Worm (Caenorhabditis elegans): ENCODE measurements around the gene clc-2.

Gene clc-2

ce11 chrX:7474968-7475433 lies 43.7 kb downstream of the clc-2 start, which contains the start of gene coh-1 (continued):
- TF ChIP-seq pqm-1 (tag; optimal IDR thresholded peaks at IDR 0.05) (no peak), fkh-8 (tag; optimal IDR thresholded peaks at IDR 0.05) (peak; percentile 59), nhr-11 (tag; optimal IDR thresholded peaks at IDR 0.05) (no peak), sox-4 (tag; optimal IDR thresholded peaks at IDR 0.05) (no peak), isw-1 (GFP tag; IDR thresholded peaks at IDR 0.05) (0 out of 2 replicates have a peak, but pooled peaks have one; percentile 7), vab-15 (tag; optimal IDR thresholded peaks at IDR 0.05) (no peak)

ce11 chrX:7478476-7478875 lies 47.2 kb downstream of the clc-2 start:
- TF ChIP-seq unc-130 (tag; optimal IDR thresholded peaks at IDR 0.05): no peak
- TF ChIP-seq lin-14 (GFP tag; optimal IDR thresholded peaks at IDR 0.05): peak; percentile 89
- no peak for TF ChIP-seq unc-30 (tag; optimal IDR thresholded peaks at IDR 0.05)
- peak in 1 of 2 experiments; percentile 15 for TF ChIP-seq lsy-2 (tag; optimal IDR thresholded peaks at IDR 0.05)
- peak in 1 of 2 experiments; percentile 18 for TF ChIP-seq lin-35 (GFP tag; optimal IDR thresholded peaks at IDR 0.05)
- TF ChIP-seq rnt-1 (tag; optimal IDR thresholded peaks at IDR 0.05): peak; percentile 0
- TF ChIP-seq xbp-1 (tag; optimal IDR thresholded peaks at IDR 0.05): peak; percentile 21
- TF ChIP-seq nhr-85 (tag): peak; percentile 21
- TF ChIP-seq zag-1 (tag; optimal IDR thresholded peaks at IDR 0.05): no peak
- TF ChIP-seq aha-1 (tag; optimal IDR thresholded peaks at IDR 0.05): no peak
- peak in 1 of 3 experiments; percentile 16 for TF ChIP-seq ceh-82 (tag; optimal IDR thresholded peaks at IDR 0.05)
- TF ChIP-seq pax-3 (tag; optimal IDR thresholded peaks at IDR 0.05): peak; percentile 42
- TF ChIP-seq hlh-17 (GFP tag; optimal IDR thresholded peaks at IDR 0.05; ENCODE audit: borderline replicate concordance): no peak
- peak; percentile 21 for TF ChIP-seq F16B12.6 (tag; optimal IDR thresholded peaks at IDR 0.05)
- peak; percentile 8 for TF ChIP-seq snu-23 (GFP tag; optimal IDR thresholded peaks at IDR 0.05)
- no peak for TF ChIP-seq efl-1 (optimal IDR thresholded peaks at IDR 0.05)
- peak in 1 of 2 experiments; percentile 79 for TF ChIP-seq efl-1 (GFP tag; optimal IDR thresholded peaks at IDR 0.05 in 1 of 2)
- peak in 1 of 2 experiments; percentile 9 for TF ChIP-seq mdl-1 (tag; optimal IDR thresholded peaks at IDR 0.05)
- peak; percentile 15 for TF ChIP-seq mep-1 (tag; optimal IDR thresholded peaks at IDR 0.05)
- peak; percentile 14 for TF ChIP-seq fkh-8 (tag; optimal IDR thresholded peaks at IDR 0.05)
- peak; percentile 11 for TF ChIP-seq nhr-47 (tag; optimal IDR thresholded peaks at IDR 0.05)

ce11 chrX:7478948-7479347 lies 47.7 kb downstream of the clc-2 start, which contains the start of gene mek-1:
TSS of gene mek-1 (plus strand) at chrX:7479248.
- no peak for TF ChIP-seq unc-30 (tag; optimal IDR thresholded peaks at IDR 0.05)
- no peak for TF ChIP-seq irx-1 (tag; optimal IDR thresholded peaks at IDR 0.05)
- no peak for TF ChIP-seq ama-1 (optimal IDR thresholded peaks at IDR 0.05)
- no peak for TF ChIP-seq ets-5 (GFP tag; IDR thresholded peaks at IDR 0.05)
- TF ChIP-seq efl-3 (GFP tag; optimal IDR thresholded peaks at IDR 0.05): no peak
- peak; percentile 4 for TF ChIP-seq nhr-71 (tag; optimal IDR thresholded peaks at IDR 0.05)
- no peak for TF ChIP-seq mab-9 (GFP tag; IDR thresholded peaks at IDR 0.05)
- TF ChIP-seq sox-4 (tag; optimal IDR thresholded peaks at IDR 0.05): peak; percentile 46
- no peak for TF ChIP-seq nhr-237 (tag; optimal IDR thresholded peaks at IDR 0.05)
- TF ChIP-seq blmp-1 (tag; optimal IDR thresholded peaks at IDR 0.05): no peak
- no peak for TF ChIP-seq ceh-8 (GFP tag; optimal IDR thresholded peaks at IDR 0.05)
- TF ChIP-seq pax-3 (tag; optimal IDR thresholded peaks at IDR 0.05): no peak
- no peak for TF ChIP-seq unc-130 (tag; optimal IDR thresholded peaks at IDR 0.05)
- no peak for TF ChIP-seq pag-3 (tag; optimal IDR thresholded peaks at IDR 0.05; ENCODE audit: borderline replicate concordance, insufficient read depth)
- TF ChIP-seq fkh-8 (tag; optimal IDR thresholded peaks at IDR 0.05): no peak
- TF ChIP-seq dsc-1 (tag; optimal IDR thresholded peaks at IDR 0.05): no peak
- no peak for TF ChIP-seq C04F5.9 (tag; optimal IDR thresholded peaks at IDR 0.05)
- no peak for TF ChIP-seq nhr-77 (tag; optimal IDR thresholded peaks at IDR 0.05)
- no peak for TF ChIP-seq mdl-1 (tag; optimal IDR thresholded peaks at IDR 0.05)
- TF ChIP-seq mef-2 (tag; optimal IDR thresholded peaks at IDR 0.05): peak; percentile 46

Measured in whole organism, L1 larva.